Fruit fly (Drosophila melanogaster): Measurements from ENCODE around the gene CG2225.
A peak's percentile ranks its signal among the peaks of the same experiment; 100 is the strongest.

DNA sequence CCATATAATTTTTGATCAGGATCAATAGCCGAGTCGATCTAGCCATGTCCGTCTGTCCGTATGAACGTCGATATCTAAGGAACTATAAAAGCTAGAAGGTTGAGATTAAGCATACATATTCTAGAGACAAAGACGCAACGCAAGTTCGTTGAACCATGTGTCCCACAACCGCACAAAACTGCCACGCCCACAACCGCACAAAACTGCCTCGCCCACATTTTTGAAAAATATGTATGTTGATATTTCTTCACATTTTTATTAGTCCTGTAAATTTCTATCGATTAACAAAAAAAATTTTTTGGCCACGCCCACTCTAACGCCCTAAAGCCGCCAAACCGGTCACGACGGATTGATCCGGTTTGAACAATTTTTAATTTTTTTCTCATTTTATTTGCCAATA, 12.0 kb upstream of the CG2225 start:
- no peak for TF ChIP-seq Hr83 (GFP tag; optimal IDR thresholded peaks at IDR 0.05; ENCODE audit: poor library complexity, severe bottlenecking)
- no peak for TF ChIP-seq lola (GFP tag; optimal IDR thresholded peaks at IDR 0.05)
- TF ChIP-seq Rel (GFP tag; optimal IDR thresholded peaks at IDR 0.05), result no peak
- TF ChIP-seq Rel (tag; optimal IDR thresholded peaks at IDR 0.05), result no peak
- no peak for TF ChIP-seq sage (GFP tag; optimal IDR thresholded peaks at IDR 0.05)
- TF ChIP-seq Hr78 (GFP tag; optimal IDR thresholded peaks at IDR 0.05), result no peak
- no peak for TF ChIP-seq woc (GFP tag; optimal IDR thresholded peaks at IDR 0.05)
- TF ChIP-seq dsf (GFP tag; optimal IDR thresholded peaks at IDR 0.05; ENCODE audit: borderline replicate concordance), result no peak
- TF ChIP-seq Dfd (GFP tag; optimal IDR thresholded peaks at IDR 0.05), result peak; percentile 91
- TF ChIP-seq h (GFP tag; optimal IDR thresholded peaks at IDR 0.05), result no peak
- TF ChIP-seq CG32264 (GFP tag; optimal IDR thresholded peaks at IDR 0.05), result no peak
- TF ChIP-seq Abd-B (GFP tag; optimal IDR thresholded peaks at IDR 0.05), result no peak
